Worm (Caenorhabditis elegans): Measurements from ENCODE around the gene oac-41.

- no peak for TF ChIP-seq pha-4 (tag; optimal IDR thresholded peaks at IDR 0.05)
- TF ChIP-seq jun-1 (tag; optimal IDR thresholded peaks at IDR 0.05) = no peak
- TF ChIP-seq egl-27 (tag; optimal IDR thresholded peaks at IDR 0.05) = no peak
- TF ChIP-seq elt-3 (tag; optimal IDR thresholded peaks at IDR 0.05) = no peak
- no peak for TF ChIP-seq nfya-1 (tag; optimal IDR thresholded peaks at IDR 0.05; ENCODE audit: insufficient read depth)
- TF ChIP-seq zag-1 (tag; optimal IDR thresholded peaks at IDR 0.05) = no peak
- TF ChIP-seq tbx-2 (tag; optimal IDR thresholded peaks at IDR 0.05) = no peak
- no peak for TF ChIP-seq mdl-1 (tag; optimal IDR thresholded peaks at IDR 0.05)
- no peak for TF ChIP-seq unc-62 (GFP tag; optimal IDR thresholded peaks at IDR 0.05)
- no peak for TF ChIP-seq fkh-2 (tag; optimal IDR thresholded peaks at IDR 0.05)
Observed at ce11 chrV:9054771-9055170, 32.8 kb upstream of the oac-41 start, which contains the start of gene swm-1.
